Worm (Caenorhabditis elegans) whole organism, L4 larva: ENCODE measurements around the gene smf-3.

Experiments
- F10B5.3 ChIP-seq: sonication (generic microtip); optimal IDR thresholded peaks from 2 replicates; lab custom pipeline; 2016; ENCODE audit warnings: mild to moderate bottlenecking, missing genetic modification characterization, missing compliant biosample characterization
- F26F4.8 ChIP-seq: fragments of 200-800 bp; sonication (Bioruptor generic); conservative IDR thresholded peaks from 2 replicates; pipeline ENCODE4 v1.3.6; 2022; ENCODE audit warnings: missing genetic modification characterization, missing compliant biosample characterization
- F44E2.7 ChIP-seq: fragments of 200-800 bp; sonication (Bioruptor generic); IDR thresholded peaks from 2 replicates; pipeline ENCODE4 v2.1.2; 2022; ENCODE audit warnings: missing genetic modification characterization, missing compliant biosample characterization
- F49E8.2 ChIP-seq: sonication (generic microtip); optimal IDR thresholded peaks from 2 replicates; lab custom pipeline; 2016; ENCODE audit warnings: missing compliant biosample characterization, mild to moderate bottlenecking, missing genetic modification characterization, borderline replicate concordance
- Y105C5A.15 ChIP-seq: fragments of 200-800 bp; sonication (Bioruptor generic); IDR thresholded peaks from 2 replicates; pipeline ENCODE4 v1.3.6; 2022; ENCODE audit warnings: missing genetic modification characterization, missing compliant biosample characterization
- Y5F2A.4 ChIP-seq: fragments of 200-800 bp; sonication (Bioruptor generic); optimal IDR thresholded peaks from 2 replicates; lab custom pipeline; 2018; ENCODE audit warnings: mild to moderate bottlenecking, missing genetic modification characterization, missing compliant biosample characterization
- Y75B8A.6 ChIP-seq: fragments of 200-800 bp; sonication (Bioruptor generic); IDR thresholded peaks from 2 replicates; pipeline ENCODE4 v1.3.6; 2022; ENCODE audit warnings: missing genetic modification reagents, missing genetic modification characterization, missing compliant biosample characterization
- ZK337.2 ChIP-seq: fragments of 200-800 bp; sonication (Bioruptor generic); IDR thresholded peaks from 2 replicates; pipeline ENCODE4 v1.3.6; 2022; ENCODE audit warnings: missing genetic modification reagents, missing genetic modification characterization, missing compliant biosample characterization
- ZK546.5 ChIP-seq, 2 experiments: sonication (generic microtip); optimal IDR thresholded peaks; 2 replicates each; lab custom pipeline; 2017; ENCODE audit warnings: missing biosample characterization in 2 of 2, missing genetic modification characterization in 2 of 2
- aha-1 ChIP-seq: fragments of 150-350 bp; peaks from one replicate; lab custom pipeline; 2014; ENCODE audit warnings: missing biosample characterization, missing genetic modification characterization
- ama-1 ChIP-seq: fragments of 150-350 bp; optimal IDR thresholded peaks from 2 replicates; lab custom pipeline; 2014; ENCODE audit warnings: inconsistent platforms, mixed read lengths
- arid-1 ChIP-seq: fragments of 200-800 bp; sonication (Bioruptor generic); conservative IDR thresholded peaks from 2 replicates; pipeline ENCODE4 v1.3.6; 2022; ENCODE audit warnings: missing genetic modification reagents, missing genetic modification characterization, missing compliant biosample characterization
- ceh-28 ChIP-seq: fragments of 150-350 bp; optimal IDR thresholded peaks from 2 replicates; lab custom pipeline; 2014; ENCODE audit warnings: missing biosample characterization, missing genetic modification reagents, missing genetic modification characterization
- ces-1 ChIP-seq: fragments of 150-350 bp; sonication (generic microtip); optimal IDR thresholded peaks from 4 replicates; lab custom pipeline; 2014; ENCODE audit warnings: missing biosample characterization, missing genetic modification reagents, missing genetic modification characterization
- cey-2 ChIP-seq: sonication (generic microtip); optimal IDR thresholded peaks from 3 replicates; lab custom pipeline; 2017; ENCODE audit warnings: missing genetic modification characterization, mild to moderate bottlenecking, missing compliant biosample characterization, antibody characterized with exemption, borderline replicate concordance; ENCODE audit not compliant: insufficient read depth
- ctbp-1 ChIP-seq: fragments of 200-800 bp; sonication (Bioruptor generic); IDR thresholded peaks from 2 replicates; pipeline ENCODE4 v1.3.6; 2022; ENCODE audit warnings: missing genetic modification reagents, missing genetic modification characterization, missing compliant biosample characterization
- daf-12 ChIP-seq: fragments of 150-350 bp; optimal IDR thresholded peaks from 2 replicates; lab custom pipeline; 2014; ENCODE audit warnings: missing biosample characterization, missing genetic modification reagents, missing genetic modification characterization
- daf-8 ChIP-seq: fragments of 200-800 bp; sonication (Bioruptor generic); IDR thresholded peaks from 2 replicates; pipeline ENCODE4 v1.3.6; 2022; ENCODE audit warnings: missing genetic modification characterization, missing compliant biosample characterization
- dmd-9 ChIP-seq: fragments of 200-800 bp; sonication (Bioruptor generic); IDR thresholded peaks from 2 replicates; pipeline ENCODE4 v1.3.6; 2022; ENCODE audit warnings: missing genetic modification reagents, missing genetic modification characterization, missing compliant biosample characterization
- dpl-1 ChIP-seq: fragments of 150-350 bp; optimal IDR thresholded peaks from 2 replicates; lab custom pipeline; 2014; ENCODE audit warnings: missing biosample characterization, missing genetic modification reagents, missing genetic modification characterization
- dve-1 ChIP-seq: sonication (generic microtip); optimal IDR thresholded peaks from 2 replicates; lab custom pipeline; 2017; ENCODE audit warnings: antibody characterized with exemption, mild to moderate bottlenecking, missing genetic modification characterization, missing compliant biosample characterization; ENCODE audit not compliant: insufficient read depth
- fos-1 ChIP-seq: fragments of 150-350 bp; optimal IDR thresholded peaks from 2 replicates; lab custom pipeline; 2014; ENCODE audit warnings: missing biosample characterization, missing genetic modification characterization
- gei-8 ChIP-seq: fragments of 200-800 bp; sonication (Bioruptor generic); optimal IDR thresholded peaks from 2 replicates; lab custom pipeline; 2018; ENCODE audit warnings: mild to moderate bottlenecking, missing genetic modification characterization, missing compliant biosample characterization
- lin-1 ChIP-seq: fragments of 200-800 bp; sonication (Bioruptor generic); IDR thresholded peaks from 2 replicates; pipeline ENCODE4 v1.3.6; 2022; ENCODE audit warnings: missing genetic modification reagents, missing genetic modification characterization, missing compliant biosample characterization
- lin-38 ChIP-seq: fragments of 200-800 bp; sonication (Bioruptor generic); IDR thresholded peaks from 2 replicates; pipeline ENCODE4 v1.3.6; 2022; ENCODE audit warnings: missing genetic modification reagents, missing genetic modification characterization, missing compliant biosample characterization
- lir-3 ChIP-seq: sonication (generic microtip); optimal IDR thresholded peaks from 2 replicates; lab custom pipeline; 2016; ENCODE audit warnings: mild to moderate bottlenecking, missing genetic modification characterization, missing compliant biosample characterization
- lsy-2 ChIP-seq, 2 experiments: fragments of 150-350 bp in 1 of 2; sonication (generic microtip) in 1 of 2; optimal IDR thresholded peaks; 2 replicates each; lab custom pipeline; 2014 to 2017; ENCODE audit warnings: missing biosample characterization in 2 of 2, missing genetic modification characterization in 2 of 2
- mdl-1 ChIP-seq, 2 experiments: fragments of 150-350 bp in 1 of 2; sonication (generic microtip) in 1 of 2; optimal IDR thresholded peaks; 2 replicates each; lab custom pipeline; 2014 to 2017; ENCODE audit warnings: missing biosample characterization in 2 of 2, missing genetic modification characterization in 2 of 2
- mdt-29 ChIP-seq: fragments of 200-800 bp; sonication (Bioruptor generic); IDR thresholded peaks from 2 replicates; pipeline ENCODE4 v1.3.6; 2022; ENCODE audit warnings: missing genetic modification reagents, missing genetic modification characterization, missing compliant biosample characterization
- mep-1 ChIP-seq: fragments of 150-350 bp; sonication (generic microtip); optimal IDR thresholded peaks from 3 replicates; lab custom pipeline; 2014; ENCODE audit warnings: missing biosample characterization, missing genetic modification characterization
- mes-2 ChIP-seq: sonication (generic microtip); optimal IDR thresholded peaks from 2 replicates; lab custom pipeline; 2016; ENCODE audit warnings: missing genotype, mild to moderate bottlenecking, missing genetic modification characterization, missing compliant biosample characterization; ENCODE audit not compliant: poor library complexity, severe bottlenecking
- nhr-102 ChIP-seq: sonication (generic microtip); optimal IDR thresholded peaks from 2 replicates; lab custom pipeline; 2016; ENCODE audit warnings: mild to moderate bottlenecking, missing genetic modification characterization, moderate library complexity, missing compliant biosample characterization
- nhr-237 ChIP-seq: sonication (generic microtip); optimal IDR thresholded peaks from 2 replicates; lab custom pipeline; 2017; ENCODE audit warnings: missing biosample characterization, missing genetic modification characterization
- nhr-41 ChIP-seq: fragments of 200-800 bp; sonication (Bioruptor generic); IDR thresholded peaks from 2 replicates; pipeline ENCODE4 v1.3.6; 2022; ENCODE audit warnings: missing genetic modification reagents, missing genetic modification characterization, missing compliant biosample characterization
- nhr-42 ChIP-seq: fragments of 200-800 bp; sonication (Bioruptor generic); IDR thresholded peaks from 2 replicates; pipeline ENCODE4 v1.3.6; 2022; ENCODE audit warnings: missing genetic modification characterization, missing compliant biosample characterization
- nhr-76 ChIP-seq: fragments of 150-350 bp; optimal IDR thresholded peaks from 2 replicates; lab custom pipeline; 2014; ENCODE audit warnings: missing biosample characterization, missing genetic modification characterization
- rbr-2 ChIP-seq: sonication (generic microtip); optimal IDR thresholded peaks from 2 replicates; lab custom pipeline; 2016; ENCODE audit warnings: missing genotype, missing genetic modification characterization, missing compliant biosample characterization
- sdz-12 ChIP-seq: fragments of 200-800 bp; sonication (Bioruptor generic); optimal IDR thresholded peaks from 2 replicates; lab custom pipeline; 2018; ENCODE audit warnings: mild to moderate bottlenecking, missing genetic modification characterization, missing compliant biosample characterization
- snpc-1.2 ChIP-seq: fragments of 200-800 bp; sonication (Bioruptor generic); IDR thresholded peaks from 2 replicates; pipeline ENCODE4 v1.3.6; 2022; ENCODE audit warnings: missing genetic modification reagents, missing genetic modification characterization, missing compliant biosample characterization
- snpc-4 ChIP-seq: fragments of 150-350 bp; optimal IDR thresholded peaks from 2 replicates; lab custom pipeline; 2014; ENCODE audit warnings: missing biosample characterization, missing genetic modification characterization
- spr-1 ChIP-seq: sonication (generic microtip); optimal IDR thresholded peaks from 2 replicates; lab custom pipeline; 2016; ENCODE audit warnings: mild to moderate bottlenecking, missing genetic modification characterization, missing compliant biosample characterization
- unc-130 ChIP-seq: sonication (generic microtip); optimal IDR thresholded peaks from 2 replicates; lab custom pipeline; 2016; ENCODE audit warnings: missing genetic modification reagents, missing genetic modification characterization, missing compliant biosample characterization
- unc-39 ChIP-seq: sonication (generic microtip); optimal IDR thresholded peaks from 2 replicates; lab custom pipeline; 2017; ENCODE audit warnings: missing biosample characterization, missing genetic modification characterization
- unc-62 ChIP-seq, 3 experiments: fragments of 150-350 bp in 1 of 3; sonication (generic microtip); optimal IDR thresholded peaks in 2 of 3; peaks in 1 of 3; 1 replicate in 1 of 3; 2 replicates in 2 of 3; lab custom pipeline; 2014 to 2017; ENCODE audit warnings: missing biosample characterization in 3 of 3, missing genetic modification characterization in 3 of 3, missing genetic modification reagents in 3 of 3, missing genotype in 1 of 3
- vab-7 ChIP-seq: fragments of 200-800 bp; sonication (Bioruptor generic); IDR thresholded peaks from 2 replicates; pipeline ENCODE4 v1.3.6; 2022; ENCODE audit warnings: missing genetic modification reagents, missing genetic modification characterization, missing compliant biosample characterization
- zag-1 ChIP-seq: fragments of 150-350 bp; optimal IDR thresholded peaks from 2 replicates; lab custom pipeline; 2014; ENCODE audit warnings: missing biosample characterization, missing genetic modification characterization
- zfp-2 ChIP-seq: sonication (generic microtip); optimal IDR thresholded peaks from 2 replicates; lab custom pipeline; 2016; ENCODE audit warnings: mild to moderate bottlenecking, missing genetic modification characterization, missing compliant biosample characterization
- zfp-3 ChIP-seq: fragments of 200-800 bp; sonication (Bioruptor generic); conservative IDR thresholded peaks from 2 replicates; pipeline ENCODE4 v1.3.6; 2022; ENCODE audit warnings: missing genetic modification reagents, missing genetic modification characterization, missing compliant biosample characterization
- zip-11 ChIP-seq: fragments of 200-800 bp; sonication (Bioruptor generic); IDR thresholded peaks from 2 replicates; pipeline ENCODE4 v1.3.6; 2022; ENCODE audit warnings: missing genetic modification characterization, missing compliant biosample characterization

smf-3 gene

ce11 chrIV:2601988-2602861 is 16.4 kb upstream of the smf-3 start:
- TF ChIP-seq ama-1 (peak; percentile 86), mdl-1 (tag; optimal IDR thresholded peaks at IDR 0.05; lab: Kevin White, UChicago) (peak; percentile 86 to 97), fos-1 (tag; lab: Kevin White, UChicago) (peak; percentile 46), zip-11 (GFP tag; lab: Robert Waterston, UW) (no peak), lin-38 (peak; percentile 84), mdt-29 (GFP tag; lab: Robert Waterston, UW) (peak; percentile 99), spr-1 (tag; lab: Kevin White, UChicago) (peak; percentile 90), aha-1 (peak; percentile 97), snpc-1.2 (GFP tag; lab: Robert Waterston, UW) (peak; percentile 48), lsy-2 (tag; optimal IDR thresholded peaks at IDR 0.05; lab: Kevin White, UChicago) (peak; percentile 88 to 95), gei-8 (GFP tag; lab: Kevin White, UChicago) (peak; percentile 96), unc-130 (GFP tag; lab: Kevin White, UChicago) (no peak), zfp-3 (peak; percentile 99), daf-8 (GFP tag; lab: Robert Waterston, UW) (no peak), ces-1 (GFP tag; lab: Kevin White, UChicago) (no peak), ZK337.2 (GFP tag; lab: Robert Waterston, UW) (peak; percentile 65; the same call in 1 of the 2 replicates), Y5F2A.4 (GFP tag; lab: Kevin White, UChicago) (peak; percentile 40), snpc-4 (peak; percentile 41), F10B5.3 (tag; lab: Kevin White, UChicago) (no peak), ctbp-1 (GFP tag; lab: Robert Waterston, UW) (peak; percentile 92), vab-7 (GFP tag; lab: Robert Waterston, UW) (peak; percentile 24), daf-12 (tag; lab: Kevin White, UChicago) (no peak), cey-2 (tag; lab: Kevin White, UChicago) (peak; percentile 73), nhr-41 (GFP tag; lab: Robert Waterston, UW) (peak; percentile 90), lin-1 (GFP tag; lab: Robert Waterston, UW) (peak; percentile 95), Y75B8A.6 (GFP tag; lab: Robert Waterston, UW) (peak; percentile 98), ceh-28 (tag; lab: Kevin White, UChicago) (peak; percentile 9), nhr-237 (tag; lab: Kevin White, UChicago) (no peak), nhr-76 (peak; percentile 86), F44E2.7 (GFP tag; lab: Robert Waterston, UW) (0 out of 2 replicates have a peak, but pooled peaks have one; percentile 17), sdz-12 (peak; percentile 81), Y105C5A.15 (GFP tag; lab: Robert Waterston, UW) (peak; percentile 77), unc-39 (no peak), mep-1 (peak; percentile 97), zag-1 (no peak), ZK546.5 (tag; optimal IDR thresholded peaks at IDR 0.05; lab: Kevin White, UChicago) (no peak), dpl-1 (peak; percentile 82), rbr-2 (tag; lab: Kevin White, UChicago) (peak; percentile 86), dve-1 (tag; lab: Kevin White, UChicago) (peak; percentile 100), zfp-2 (tag; lab: Kevin White, UChicago) (peak; percentile 24), lir-3 (tag; lab: Kevin White, UChicago) (no peak), arid-1 (GFP tag; lab: Robert Waterston, UW) (peak; percentile 87), mes-2 (tag; lab: Kevin White, UChicago) (peak; percentile 90), F49E8.2 (tag; lab: Kevin White, UChicago) (no peak), dmd-9 (peak; percentile 83), F26F4.8 (GFP tag; lab: Robert Waterston, UW) (no peak), nhr-42 (GFP tag; lab: Robert Waterston, UW) (peak; percentile 93), unc-62 (GFP tag; optimal IDR thresholded peaks at IDR 0.05 in 1 of 2; lab: Kevin White, UChicago) (peak; percentile 66 to 99), unc-62 (tag; optimal IDR thresholded peaks at IDR 0.05; lab: Kevin White, UChicago) (no peak), nhr-102 (tag; lab: Kevin White, UChicago) (peak; percentile 96)
